Fruit fly (Drosophila melanogaster) whole organism: Measurements from ENCODE around the gene Ent1.

Source experiments
- EcR ChIP-seq, 2 experiments: fragments of >200 bp; optimal IDR thresholded peaks; 2 replicates each; lab custom pipeline; 2017; ENCODE audit warnings: missing biosample characterization in 2 of 2, missing genetic modification characterization in 2 of 2, missing genetic modification reagents in 2 of 2
- psq ChIP-seq: fragments of >200 bp; optimal IDR thresholded peaks from 2 replicates; lab custom pipeline; 2017
- usp ChIP-seq: fragments of >200 bp; optimal IDR thresholded peaks from 2 replicates; lab custom pipeline; 2017; ENCODE audit warnings: missing biosample characterization, missing genetic modification characterization, mixed read lengths

dm6 chr2L:368398-369008 is 10.8 kb upstream of the Ent1 start:
- TF ChIP-seq EcR (GFP tag; optimal IDR thresholded peaks at IDR 0.05; lab: Kevin White, UChicago) = no peak
- TF ChIP-seq psq (lab: Kevin White, UChicago) = no peak
- no peak for TF ChIP-seq usp (GFP tag; lab: Kevin White, UChicago)
